Worm (Caenorhabditis elegans) whole organism, late embryonic: ENCODE results near the gene sec-20.

Source experiments
- ceh-19 ChIP-seq: fragments of 200-800 bp; sonication (Bioruptor generic); optimal IDR thresholded peaks from 2 replicates; lab custom pipeline; 2018; ENCODE audit warnings: mild to moderate bottlenecking, missing genetic modification characterization, missing compliant biosample characterization
- ceh-2 ChIP-seq: sonication (generic microtip); optimal IDR thresholded peaks from 2 replicates; lab custom pipeline; 2016; ENCODE audit warnings: missing genotype, missing genetic modification characterization, missing compliant biosample characterization
- elt-2 ChIP-seq: sonication (generic microtip); optimal IDR thresholded peaks from 2 replicates; lab custom pipeline; 2016; ENCODE audit warnings: missing genetic modification reagents, missing genetic modification characterization, missing compliant biosample characterization
- lin-11 ChIP-seq: fragments of 200-800 bp; sonication (Bioruptor generic); optimal IDR thresholded peaks from 2 replicates; lab custom pipeline; 2018; ENCODE audit warnings: mild to moderate bottlenecking, missing genetic modification characterization, missing compliant biosample characterization
- nfya-1 ChIP-seq: sonication (generic microtip); optimal IDR thresholded peaks from 2 replicates; lab custom pipeline; 2017; ENCODE audit warnings: missing genetic modification characterization, mild to moderate bottlenecking, missing compliant biosample characterization, antibody characterized with exemption, moderate library complexity
- nhr-11 ChIP-seq: fragments of 150-350 bp; optimal IDR thresholded peaks from 2 replicates; lab custom pipeline; 2014; ENCODE audit warnings: missing biosample characterization, missing genetic modification characterization
- nhr-232 ChIP-seq: sonication (generic microtip); optimal IDR thresholded peaks from 2 replicates; lab custom pipeline; 2016; ENCODE audit warnings: missing genetic modification characterization, missing compliant biosample characterization
- npax-4 ChIP-seq: sonication (generic microtip); optimal IDR thresholded peaks from 2 replicates; lab custom pipeline; 2016; ENCODE audit warnings: missing genetic modification characterization, missing compliant biosample characterization
- pqm-1 ChIP-seq: sonication (generic microtip); optimal IDR thresholded peaks from 2 replicates; lab custom pipeline; 2016; ENCODE audit warnings: missing genetic modification characterization, missing compliant biosample characterization
- sox-2 ChIP-seq: fragments of 200-800 bp; sonication (Bioruptor generic); IDR thresholded peaks from 2 replicates; pipeline ENCODE4 v1.3.6; 2022; ENCODE audit warnings: missing genetic modification reagents, missing genetic modification characterization, missing compliant biosample characterization
- unc-86 ChIP-seq: sonication (generic microtip); optimal IDR thresholded peaks from 2 replicates; lab custom pipeline; 2016; ENCODE audit warnings: missing genetic modification characterization, missing compliant biosample characterization

DNA sequence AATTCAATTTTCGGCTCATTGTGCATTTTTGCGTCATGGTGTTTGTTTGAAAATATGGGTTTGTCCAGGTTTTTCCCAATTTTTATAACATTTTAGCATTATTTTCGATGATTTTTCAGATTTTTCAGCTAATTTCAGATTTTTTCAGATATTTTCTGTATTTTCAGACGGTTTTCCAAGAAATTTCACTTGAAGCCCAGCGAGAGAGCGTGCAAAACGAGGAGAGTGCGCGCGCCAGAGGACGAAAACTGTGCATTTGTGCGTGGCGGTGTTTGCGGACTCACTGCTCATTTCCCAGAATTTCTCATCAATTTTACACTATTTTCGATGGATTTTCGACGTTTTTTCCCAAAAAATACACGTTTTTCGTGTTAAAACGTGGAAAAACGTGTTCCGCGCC lies 43.2 kb downstream of the sec-20 start:
- no peak for TF ChIP-seq nhr-232
- TF ChIP-seq ceh-2 (tag; lab: Kevin White, UChicago), result no peak
- peak; percentile 32 for TF ChIP-seq elt-2 (tag; lab: Kevin White, UChicago)
- TF ChIP-seq npax-4 (tag; lab: Kevin White, UChicago), result no peak
- no peak for TF ChIP-seq pqm-1
- no peak for TF ChIP-seq nhr-11 (tag; lab: Kevin White, UChicago)
- no peak for TF ChIP-seq lin-11 (tag; lab: Kevin White, UChicago)
- TF ChIP-seq unc-86 (tag; lab: Kevin White, UChicago), result no peak
- no peak for TF ChIP-seq nfya-1
- no peak for TF ChIP-seq sox-2
- TF ChIP-seq ceh-19 (GFP tag; lab: Kevin White, UChicago), result no peak
